Fruit fly (Drosophila melanogaster) Kc167 (cell line): ENCODE results near the gene CG12071.

Source experiments
- Myc ChIP-seq: fragments of >200 bp; optimal IDR thresholded peaks from 2 replicates; lab custom pipeline; 2017; ENCODE audit warnings: missing external identifiers
- Sin3A ChIP-seq: fragments of >200 bp; optimal IDR thresholded peaks from 2 replicates; lab custom pipeline; 2018; ENCODE audit warnings: missing external identifiers
- h ChIP-seq: fragments of >200 bp; optimal IDR thresholded peaks from 3 replicates; lab custom pipeline; 2018; ENCODE audit warnings: missing external identifiers
- insv ChIP-seq: fragments of >200 bp; optimal IDR thresholded peaks from 3 replicates; lab custom pipeline; 2018; ENCODE audit warnings: missing external identifiers
- psq ChIP-seq: fragments of >200 bp; optimal IDR thresholded peaks from 2 replicates; lab custom pipeline; 2017; ENCODE audit warnings: missing external identifiers
- ttk ChIP-seq: sonication (Bioruptor generic); optimal IDR thresholded peaks from 2 replicates; lab custom pipeline; 2017; ENCODE audit warnings: missing external identifiers

DNA sequence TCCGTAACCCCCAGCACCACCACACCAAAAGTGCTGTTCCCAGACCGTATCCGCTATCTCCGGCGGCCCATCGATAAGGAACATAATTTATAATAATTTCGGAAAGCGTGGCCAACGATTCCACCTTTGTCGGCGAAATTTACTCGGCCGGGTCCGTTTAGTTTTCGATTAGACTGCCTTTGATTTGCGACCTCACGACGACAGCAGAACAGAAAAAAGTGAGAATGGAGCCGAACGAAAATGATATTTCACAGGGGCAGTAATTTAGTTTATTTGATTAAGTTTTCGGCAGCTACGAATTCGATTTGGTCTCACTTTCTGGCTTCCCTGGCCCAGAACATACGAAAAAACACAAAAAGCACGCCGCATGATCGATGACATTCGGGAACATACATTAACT lies 42.8 kb upstream of the CG12071 start:
- TF ChIP-seq insv (lab: Kevin White, UChicago) (no peak), h (lab: Kevin White, UChicago) (no peak), Sin3A (lab: Kevin White, UChicago) (no peak), psq (lab: Kevin White, UChicago) (no peak), ttk (no peak), Myc (lab: Kevin White, UChicago) (no peak)
